Fruit fly (Drosophila melanogaster) whole organism, embryonic: ENCODE measurements around the gene Dredd.

ENCODE experiments used
- B-H2 ChIP-seq: fragments of 200-800 bp; sonication (Bioruptor generic); optimal IDR thresholded peaks from 2 replicates; lab custom pipeline; 2018; ENCODE audit warnings: missing biosample characterization, mild to moderate bottlenecking, missing genetic modification characterization
- CG10565 ChIP-seq: fragments of 200-800 bp; sonication (Bioruptor generic); optimal IDR thresholded peaks from 3 replicates; lab custom pipeline; 2016; ENCODE audit warnings: missing biosample characterization, mild to moderate bottlenecking, missing genetic modification characterization
- CG12769 ChIP-seq: fragments of 200-800 bp; sonication (Bioruptor generic); optimal IDR thresholded peaks from 2 replicates; lab custom pipeline; 2019; ENCODE audit warnings: missing biosample characterization, mild to moderate bottlenecking, missing genetic modification characterization, moderate library complexity
- CG13894 ChIP-seq: fragments of 200-800 bp; sonication (Bioruptor generic); optimal IDR thresholded peaks from 3 replicates; lab custom pipeline; 2018; ENCODE audit warnings: missing biosample characterization, mild to moderate bottlenecking, missing genetic modification characterization, moderate library complexity
- CG14014 ChIP-seq: fragments of 200-800 bp; sonication (Bioruptor generic); IDR thresholded peaks from 2 replicates; pipeline ENCODE4 v1.3.6; 2022; ENCODE audit warnings: missing biosample characterization, missing genetic modification characterization
- CG17568 ChIP-seq: fragments of 200-800 bp; sonication (Bioruptor generic); optimal IDR thresholded peaks from 2 replicates; lab custom pipeline; 2018; ENCODE audit warnings: missing biosample characterization, mild to moderate bottlenecking, missing genetic modification characterization, moderate library complexity
- CG1792 ChIP-seq: fragments of 200-800 bp; sonication (Bioruptor generic); optimal IDR thresholded peaks from 2 replicates; lab custom pipeline; 2016; ENCODE audit warnings: missing biosample characterization, missing genetic modification characterization
- CG2199 ChIP-seq: fragments of 200-800 bp; sonication (Bioruptor generic); IDR thresholded peaks from 3 replicates; pipeline ENCODE4 v1.3.6; 2022; ENCODE audit warnings: missing biosample characterization, missing genetic modification characterization
- CG33557 ChIP-seq: fragments of 200-800 bp; sonication (Bioruptor generic); optimal IDR thresholded peaks from 2 replicates; lab custom pipeline; 2019; ENCODE audit warnings: missing biosample characterization, mild to moderate bottlenecking, missing genetic modification characterization, moderate library complexity
- CG6175 ChIP-seq: fragments of 200-800 bp; sonication (Bioruptor generic); IDR thresholded peaks from 3 replicates; pipeline ENCODE4 v1.3.6; 2022; ENCODE audit warnings: missing biosample characterization, missing genetic modification characterization
- CG6689 ChIP-seq: fragments of 200-800 bp; sonication (Bioruptor generic); IDR thresholded peaks from 2 replicates; pipeline ENCODE4 v1.3.6; 2022; ENCODE audit warnings: missing biosample characterization, missing genetic modification characterization
- CG7372 ChIP-seq: fragments of 200-800 bp; sonication (Bioruptor generic); IDR thresholded peaks from 2 replicates; pipeline ENCODE4 v1.3.6; 2022; ENCODE audit warnings: missing biosample characterization, missing genetic modification characterization
- CG8089 ChIP-seq: fragments of 200-800 bp; sonication (Bioruptor generic); optimal IDR thresholded peaks from 3 replicates; lab custom pipeline; 2016; ENCODE audit warnings: missing biosample characterization, missing genetic modification characterization
- CG8290 ChIP-seq, 3 experiments: fragments of 200-800 bp; sonication (Bioruptor generic); optimal IDR thresholded peaks; 2 replicates each; lab custom pipeline; 2016 to 2019; ENCODE audit warnings: missing biosample characterization in 3 of 3, missing genetic modification characterization in 3 of 3, mild to moderate bottlenecking in 2 of 3, moderate library complexity in 1 of 3
- CTCF ChIP-seq: fragments of 200-800 bp; sonication (Bioruptor generic); optimal IDR thresholded peaks from 2 replicates; lab custom pipeline; 2017; ENCODE audit warnings: missing biosample characterization, mild to moderate bottlenecking, missing genetic modification characterization, moderate library complexity
- Dip2 ChIP-seq: fragments of 200-800 bp; sonication (Bioruptor generic); IDR thresholded peaks from 2 replicates; pipeline ENCODE4 v1.3.6; 2022; ENCODE audit warnings: missing biosample characterization, missing genetic modification characterization
- Dll ChIP-seq: fragments of 200-800 bp; sonication (Bioruptor generic); IDR thresholded peaks from 4 replicates; pipeline ENCODE4 v1.3.6; 2022; ENCODE audit warnings: missing biosample characterization, missing genetic modification characterization; ENCODE audit not compliant: partially characterized antibody
- E2f2 ChIP-seq: fragments of 200-800 bp; sonication (Bioruptor generic); IDR thresholded peaks from 2 replicates; pipeline ENCODE4 v1.3.6; 2022; ENCODE audit warnings: missing biosample characterization, missing genetic modification characterization
- Hand ChIP-seq: fragments of 200-800 bp; sonication (Bioruptor generic); optimal IDR thresholded peaks from 2 replicates; lab custom pipeline; 2017; ENCODE audit warnings: mild to moderate bottlenecking, missing biosample characterization, missing genetic modification reagents, missing genetic modification characterization
- HmgZ ChIP-seq: fragments of 200-800 bp; sonication (Bioruptor generic); optimal IDR thresholded peaks from 2 replicates; lab custom pipeline; 2018; ENCODE audit warnings: missing biosample characterization, mild to moderate bottlenecking, missing genetic modification characterization
- Kr ChIP-seq: fragments of 200-800 bp; sonication (Bioruptor generic); optimal IDR thresholded peaks from 2 replicates; lab custom pipeline; 2017; ENCODE audit warnings: missing biosample characterization, mild to moderate bottlenecking, missing genetic modification characterization
- Lhr ChIP-seq: fragments of 200-800 bp; sonication (Bioruptor generic); optimal IDR thresholded peaks from 3 replicates; lab custom pipeline; 2017; ENCODE audit warnings: mild to moderate bottlenecking, missing biosample characterization, missing genetic modification reagents, missing genetic modification characterization
- MESR4 ChIP-seq: fragments of 200-800 bp; sonication (Bioruptor generic); optimal IDR thresholded peaks from 2 replicates; lab custom pipeline; 2018; ENCODE audit warnings: missing biosample characterization, mild to moderate bottlenecking, missing genetic modification characterization, moderate library complexity
- MTF-1 ChIP-seq: fragments of 200-800 bp; sonication (Bioruptor generic); optimal IDR thresholded peaks from 2 replicates; lab custom pipeline; 2018; ENCODE audit warnings: missing biosample characterization, mild to moderate bottlenecking, missing genetic modification characterization, borderline replicate concordance
- Max ChIP-seq: fragments of 200-800 bp; sonication (Bioruptor generic); optimal IDR thresholded peaks from 2 replicates; lab custom pipeline; 2016; ENCODE audit warnings: missing biosample characterization, mild to moderate bottlenecking, missing genetic modification characterization
- Med ChIP-seq: fragments of 200-800 bp; sonication (Bioruptor generic); peaks from one replicate; lab custom pipeline; 2016; ENCODE audit warnings: missing biosample characterization, missing genetic modification characterization, mild to moderate bottlenecking, inconsistent platforms, moderate library complexity
- Oli ChIP-seq: fragments of 200-800 bp; sonication (Bioruptor generic); optimal IDR thresholded peaks from 2 replicates; lab custom pipeline; 2018; ENCODE audit warnings: missing biosample characterization, mild to moderate bottlenecking, missing genetic modification characterization, moderate library complexity
- Trl ChIP-seq, 3 experiments: fragments of >200 bp in 2 of 3; fragments of 200-800 bp in 1 of 3; sonication (Bioruptor generic) in 1 of 3; optimal IDR thresholded peaks; 2 replicates in 1 of 3; 3 replicates in 2 of 3; lab custom pipeline; 2016 to 2017; ENCODE audit warnings: missing biosample characterization in 1 of 3, missing genetic modification characterization in 1 of 3
- ash1 ChIP-seq: fragments of 200-800 bp; sonication (Bioruptor generic); optimal IDR thresholded peaks from 2 replicates; lab custom pipeline; 2018; ENCODE audit warnings: missing biosample characterization, mild to moderate bottlenecking, missing genetic modification characterization
- bbx ChIP-seq: fragments of 200-800 bp; sonication (Bioruptor generic); IDR thresholded peaks from 2 replicates; pipeline ENCODE4 v1.3.6; 2022; ENCODE audit warnings: missing biosample characterization, missing genetic modification characterization; ENCODE audit not compliant: partially characterized antibody
- bigmax ChIP-seq: fragments of 200-800 bp; sonication (Bioruptor generic); optimal IDR thresholded peaks from 2 replicates; lab custom pipeline; 2018; ENCODE audit warnings: missing biosample characterization, mild to moderate bottlenecking, missing genetic modification characterization
- danr ChIP-seq: fragments of 200-800 bp; sonication (Bioruptor generic); IDR thresholded peaks from 2 replicates; pipeline ENCODE4 v1.3.6; 2022; ENCODE audit warnings: missing biosample characterization, missing genetic modification characterization
- grau ChIP-seq: fragments of 200-800 bp; optimal IDR thresholded peaks from 3 replicates; lab custom pipeline; 2019; ENCODE audit warnings: missing biosample characterization, mild to moderate bottlenecking, missing genetic modification characterization, moderate library complexity
- insv ChIP-seq, 2 experiments: fragments of 200-800 bp; sonication (Bioruptor generic); optimal IDR thresholded peaks; 3 replicates each; lab custom pipeline; 2016 to 2018; ENCODE audit warnings: missing biosample characterization in 2 of 2, missing genetic modification characterization in 2 of 2
- kay ChIP-seq: fragments of 200-800 bp; sonication (Bioruptor generic); optimal IDR thresholded peaks from 2 replicates; lab custom pipeline; 2016; ENCODE audit warnings: missing biosample characterization, missing genetic modification characterization
- ken ChIP-seq: fragments of 200-800 bp; sonication (Bioruptor generic); IDR thresholded peaks from 3 replicates; pipeline ENCODE4 v1.3.6; 2022; ENCODE audit warnings: missing biosample characterization, missing genetic modification characterization
- lola ChIP-seq, 3 experiments: fragments of >200 bp in 2 of 3; fragments of 200-800 bp in 1 of 3; sonication (Bioruptor generic) in 1 of 3; optimal IDR thresholded peaks; 2 replicates each; lab custom pipeline; 2017 to 2019; ENCODE audit warnings: missing biosample characterization in 3 of 3, missing genetic modification characterization in 3 of 3, mild to moderate bottlenecking in 1 of 3, moderate library complexity in 1 of 3
- nom ChIP-seq: fragments of 200-800 bp; sonication (Bioruptor generic); optimal IDR thresholded peaks from 2 replicates; lab custom pipeline; 2017; ENCODE audit warnings: missing biosample characterization, missing genetic modification characterization, mild to moderate bottlenecking, moderate library complexity, missing genetic modification reagents
- pfk ChIP-seq: fragments of 200-800 bp; sonication (Bioruptor generic); optimal IDR thresholded peaks from 2 replicates; lab custom pipeline; 2018; ENCODE audit warnings: missing biosample characterization, mild to moderate bottlenecking, missing genetic modification characterization, moderate library complexity
- sd ChIP-seq: fragments of 200-800 bp; sonication (Bioruptor generic); optimal IDR thresholded peaks from 3 replicates; lab custom pipeline; 2018; ENCODE audit warnings: missing biosample characterization, mild to moderate bottlenecking, missing genetic modification characterization, moderate library complexity
- sens ChIP-seq: fragments of 200-800 bp; sonication (Bioruptor generic); peaks from one replicate; lab custom pipeline; 2016; ENCODE audit warnings: missing biosample characterization, missing genetic modification characterization
- sr ChIP-seq: fragments of 200-800 bp; sonication (Bioruptor generic); IDR thresholded peaks from 3 replicates; pipeline ENCODE4 v1.3.6; 2022; ENCODE audit warnings: missing biosample characterization, missing genetic modification characterization
- trem ChIP-seq: fragments of 200-800 bp; optimal IDR thresholded peaks from 3 replicates; lab custom pipeline; 2019; ENCODE audit warnings: missing biosample characterization, mild to moderate bottlenecking, missing genetic modification characterization, moderate library complexity
- vvl ChIP-seq: fragments of 200-800 bp; sonication (Bioruptor generic); IDR thresholded peaks from 2 replicates; pipeline ENCODE4 v1.3.6; 2022; ENCODE audit warnings: missing biosample characterization, missing genetic modification characterization
- zf30C ChIP-seq: fragments of 200-800 bp; sonication (Bioruptor generic); optimal IDR thresholded peaks from 3 replicates; lab custom pipeline; 2018; ENCODE audit warnings: missing biosample characterization, mild to moderate bottlenecking, missing genetic modification characterization

The Dredd gene

dm6 chrX:658021-658420 is 22.7 kb upstream of the Dredd start (continued):
- 0 out of 2 replicates have a peak, but pooled peaks have one; percentile 12 for TF ChIP-seq bbx (GFP tag; lab: Robert Waterston, UW)
- no peak for TF ChIP-seq CG7372 (GFP tag; lab: Robert Waterston, UW)
- peak; percentile 37 for TF ChIP-seq Med (GFP tag; lab: Kevin White, UChicago)
- TF ChIP-seq CG10565 (GFP tag; lab: Kevin White, UChicago), result no peak
- peak; percentile 18 for TF ChIP-seq HmgZ
- peak; percentile 67 for TF ChIP-seq CTCF (GFP tag; lab: Kevin White, UChicago)
- peak; percentile 45 for TF ChIP-seq Lhr (GFP tag; lab: Kevin White, UChicago)
- peak; percentile 17 for TF ChIP-seq B-H2 (GFP tag; lab: Kevin White, UChicago)
- TF ChIP-seq CG33557 (GFP tag; lab: Kevin White, UChicago), result no peak
- no peak for TF ChIP-seq CG8089 (GFP tag; lab: Kevin White, UChicago)
- TF ChIP-seq danr (GFP tag; lab: Robert Waterston, UW), result no peak
- no peak for TF ChIP-seq Oli
- peak; percentile 21 for TF ChIP-seq grau (tag; lab: Kevin White, UChicago)
- TF ChIP-seq CG13894 (tag; lab: Kevin White, UChicago), result peak; percentile 15
- no peak for TF ChIP-seq Dip2
- TF ChIP-seq sens (GFP tag; lab: Kevin White, UChicago), result peak; percentile 62

- TF ChIP-seq pfk (GFP tag; lab: Kevin White, UChicago), result peak; percentile 80
- peak in 1 of 2 experiments; percentile 11 for TF ChIP-seq Trl (optimal IDR thresholded peaks at IDR 0.05; lab: Kevin White, UChicago)
- no peak for TF ChIP-seq Trl (GFP tag; optimal IDR thresholded peaks at IDR 0.05; lab: Kevin White, UChicago)
- TF ChIP-seq CG2199 (GFP tag; lab: Robert Waterston, UW), result 0 out of 3 replicates have a peak, but pooled peaks have one; percentile 15
- TF ChIP-seq MTF-1 (GFP tag; lab: Kevin White, UChicago), result no peak
- TF ChIP-seq CG12769 (tag; lab: Kevin White, UChicago), result peak; percentile 9
- TF ChIP-seq kay (GFP tag; lab: Kevin White, UChicago), result peak; percentile 16
- peak; percentile 25 for TF ChIP-seq Hand (GFP tag; lab: Kevin White, UChicago)
- peak; percentile 40 for TF ChIP-seq bigmax (GFP tag; lab: Kevin White, UChicago)
- no peak for TF ChIP-seq Max (GFP tag; lab: Kevin White, UChicago)
- peak; percentile 62; the same call in 2 of the 3 replicates for TF ChIP-seq sr (GFP tag; lab: Robert Waterston, UW)
- peak; percentile 33 for TF ChIP-seq CG17568
- TF ChIP-seq zf30C, result no peak
- peak; percentile 40 for TF ChIP-seq nom (GFP tag; lab: Kevin White, UChicago)
- 0 out of 2 replicates have a peak, but pooled peaks have one; percentile 2 for TF ChIP-seq E2f2
- TF ChIP-seq sd (tag; lab: Kevin White, UChicago), result no peak
- TF ChIP-seq MESR4 (GFP tag; lab: Kevin White, UChicago), result peak; percentile 67
- peak; percentile 9; the same call in 1 of the 2 replicates for TF ChIP-seq vvl (GFP tag; lab: Robert Waterston, UW)
Measured at dm6 chrX:656380-656925, 21.1 kb upstream of the Dredd start.

dm6 chrX:655492-656379 is 20.4 kb upstream of the Dredd start, which contains the start of the genes Hmt4-20 and SkpA:
Gene Hmt4-20, minus strand, starts transcription at chrX:656033.
Gene SkpA, plus strand, starts transcription at chrX:656114.
- no peak for TF ChIP-seq CG6689 (GFP tag; lab: Robert Waterston, UW)
- TF ChIP-seq Kr (GFP tag; lab: Kevin White, UChicago), result no peak
- TF ChIP-seq lola (GFP tag; optimal IDR thresholded peaks at IDR 0.05; lab: Kevin White, UChicago), result peak in 1 of 3 experiments; percentile 13
- peak; percentile 84 for TF ChIP-seq trem (tag; lab: Kevin White, UChicago)
- no peak for TF ChIP-seq CG14014
- peak; percentile 90 for TF ChIP-seq Dll (GFP tag; lab: Robert Waterston, UW)
- no peak for TF ChIP-seq CG1792
- TF ChIP-seq CG8290 (GFP tag; optimal IDR thresholded peaks at IDR 0.05; lab: Kevin White, UChicago), result no peak
- no peak for TF ChIP-seq CG8290 (tag; optimal IDR thresholded peaks at IDR 0.05; lab: Kevin White, UChicago)
- 0 out of 3 replicates have a peak, but pooled peaks have one; percentile 16 for TF ChIP-seq ken (GFP tag; lab: Robert Waterston, UW)
- peak; percentile 48 for TF ChIP-seq Med (GFP tag; lab: Kevin White, UChicago)
- TF ChIP-seq ash1, result no peak
- no peak for TF ChIP-seq CG6175 (GFP tag; lab: Robert Waterston, UW)
- no peak for TF ChIP-seq insv (GFP tag; optimal IDR thresholded peaks at IDR 0.05; lab: Kevin White, UChicago)
